Fruit fly (Drosophila melanogaster): ENCODE results near the gene CG34011.

Gene CG34011

dm6 chr2L:5716580-5716979, at the start of gene CG34011, which contains the start of gene CG14007:
TSS of gene CG34011 (plus strand) at chr2L:5716701.
TSS of gene CG14007 (minus strand) at chr2L:5716680.
- TF ChIP-seq CG7928 (GFP tag; optimal IDR thresholded peaks at IDR 0.05) (no peak), ac (GFP tag; optimal IDR thresholded peaks at IDR 0.05) (no peak), CG11398 (GFP tag; optimal IDR thresholded peaks at IDR 0.05) (no peak), GATAe (GFP tag; conservative IDR thresholded peaks at IDR 0.05) (no peak), Hmx (GFP tag; optimal IDR thresholded peaks at IDR 0.05) (no peak), CG3065 (GFP tag; optimal IDR thresholded peaks at IDR 0.05) (no peak)

dm6 chr2L:5678282-5678681, 38.2 kb upstream of the CG34011 start, which contains the start of gene CG12511:
TSS of gene CG12511 (plus strand) at chr2L:5678582.
- TF ChIP-seq hb (GFP tag; IDR thresholded peaks at IDR 0.05; ENCODE audit: partially characterized antibody) (no peak), ci (GFP tag; IDR thresholded peaks at IDR 0.05) (no peak), Doc3 (GFP tag; IDR thresholded peaks at IDR 0.05; ENCODE audit: partially characterized antibody) (no peak), CG8388 (GFP tag; optimal IDR thresholded peaks at IDR 0.05) (no peak), sna (GFP tag; IDR thresholded peaks at IDR 0.05; ENCODE audit: partially characterized antibody) (no peak), E2f1 (GFP tag; IDR thresholded peaks at IDR 0.05) (no peak), mld (GFP tag; IDR thresholded peaks at IDR 0.05; ENCODE audit: partially characterized antibody) (no peak), maf-S (GFP tag; optimal IDR thresholded peaks at IDR 0.05) (no peak), CG30431 (GFP tag; optimal IDR thresholded peaks at IDR 0.05) (no peak), cad (GFP tag; optimal IDR thresholded peaks at IDR 0.05) (no peak), crol (GFP tag; IDR thresholded peaks at IDR 0.05) (no peak), exex (tag; optimal IDR thresholded peaks at IDR 0.05) (no peak), ftz-f1 (GFP tag; optimal IDR thresholded peaks at IDR 0.05) (no peak), ab (GFP tag; optimal IDR thresholded peaks at IDR 0.05) (no peak), toy (GFP tag; IDR thresholded peaks at IDR 0.05) (no peak), insv (GFP tag; optimal IDR thresholded peaks at IDR 0.05) (no peak), CG12071 (GFP tag; optimal IDR thresholded peaks at IDR 0.05) (no peak)

- TF ChIP-seq mirr (GFP tag; optimal IDR thresholded peaks at IDR 0.05) (no peak), CG13123 (GFP tag; optimal IDR thresholded peaks at IDR 0.05) (no peak), gce (GFP tag; IDR thresholded peaks at IDR 0.05) (0 out of 3 replicates have a peak, but pooled peaks have one; percentile 30), CG8478 (optimal IDR thresholded peaks at IDR 0.05) (no peak), Atf3 (GFP tag; optimal IDR thresholded peaks at IDR 0.05) (no peak)
Observed at dm6 chr2L:5706074-5706473, 10.4 kb upstream of the CG34011 start, which contains the start of gene CG7236. TSS of gene CG7236 (plus strand) at chr2L:5706374.

dm6 chr2L:5720407-5721228, 4.1 kb downstream of the CG34011 start, which contains the start of the genes CG11149 and sip1:
TSS of gene CG11149 (minus strand) at chr2L:5720899.
TSS of gene sip1 (plus strand) at chr2L:5721051.
- peak; percentile 80 for TF ChIP-seq Dll (GFP tag; IDR thresholded peaks at IDR 0.05; ENCODE audit: partially characterized antibody)
- no peak for TF ChIP-seq CkIIα-i1 (GFP tag; IDR thresholded peaks at IDR 0.05)
- TF ChIP-seq Nf-YC (tag; optimal IDR thresholded peaks at IDR 0.05), result no peak
- TF ChIP-seq unc-4 (GFP tag; IDR thresholded peaks at IDR 0.05; ENCODE audit: partially characterized antibody), result peak; percentile 64
- TF ChIP-seq tx (GFP tag; optimal IDR thresholded peaks at IDR 0.05), result no peak
- TF ChIP-seq sens (GFP tag), result peak; percentile 43
- TF ChIP-seq Sry-δ (GFP tag; optimal IDR thresholded peaks at IDR 0.05), result peak; percentile 74
- TF ChIP-seq CG6813 (GFP tag; optimal IDR thresholded peaks at IDR 0.05), result no peak
- TF ChIP-seq wdn (GFP tag; IDR thresholded peaks at IDR 0.05), result no peak
- peak; percentile 67 for TF ChIP-seq bbx (GFP tag; IDR thresholded peaks at IDR 0.05; ENCODE audit: partially characterized antibody)
- TF ChIP-seq Pdp1 (GFP tag; optimal IDR thresholded peaks at IDR 0.05), result peak in 1 of 2 experiments; percentile 20
- TF ChIP-seq chn (GFP tag; optimal IDR thresholded peaks at IDR 0.05), result no peak
- TF ChIP-seq Ets97D (GFP tag; optimal IDR thresholded peaks at IDR 0.05), result no peak
- no peak for TF ChIP-seq CG8478 (optimal IDR thresholded peaks at IDR 0.05)
- no peak for TF ChIP-seq CG7271 (tag; optimal IDR thresholded peaks at IDR 0.05)
- no peak for TF ChIP-seq Fer2 (tag; optimal IDR thresholded peaks at IDR 0.05)
- TF ChIP-seq otp (GFP tag; IDR thresholded peaks at IDR 0.05), result no peak
- no peak for TF ChIP-seq CG9215 (GFP tag; IDR thresholded peaks at IDR 0.05)
- TF ChIP-seq CG2199 (GFP tag; IDR thresholded peaks at IDR 0.05), result no peak
